Worm (Caenorhabditis elegans): ENCODE data around the gene clec-255.

The clec-255 gene

DNA sequence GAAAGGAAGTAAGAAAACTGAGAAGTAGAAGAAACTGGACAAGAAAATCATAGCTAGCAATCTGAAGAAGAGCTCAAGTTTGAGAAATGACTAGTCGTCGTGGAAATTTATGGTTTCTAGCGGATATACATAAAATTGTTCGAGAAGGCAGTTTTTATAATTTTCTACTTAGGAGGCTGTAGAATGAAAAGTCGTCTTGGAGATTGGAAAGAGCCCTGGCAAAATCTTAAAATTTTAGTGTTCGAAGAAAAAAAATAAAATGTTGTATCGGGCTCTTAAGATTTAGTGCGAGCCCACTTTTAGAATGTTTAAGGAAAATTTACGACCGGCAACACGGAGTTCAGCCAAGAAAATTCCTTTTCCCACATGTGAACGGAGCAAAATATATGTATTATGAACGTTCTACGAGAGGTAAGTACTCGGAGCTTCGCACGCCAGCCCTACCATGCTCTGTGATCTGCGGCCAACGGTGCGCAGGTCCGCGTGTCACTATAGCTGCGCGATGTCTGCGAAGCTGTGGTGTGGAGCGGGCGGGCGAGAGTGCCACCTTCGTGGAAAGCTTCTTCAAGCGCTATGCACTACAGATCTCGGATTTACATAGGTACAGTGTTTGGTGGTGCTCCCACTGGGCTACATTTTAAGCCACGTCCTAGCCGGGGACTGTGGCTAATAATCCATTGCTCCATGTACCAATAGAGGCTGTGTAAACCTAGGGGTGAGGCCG, 23.4 kb downstream of the clec-255 start, which contains the start of gene clec-251:
Gene clec-251, minus strand, starts transcription at position 51 of the 724 bp plus-strand sequence.
- TF ChIP-seq dve-1 (tag; optimal IDR thresholded peaks at IDR 0.05), result no peak
- TF ChIP-seq hlh-13 (GFP tag; optimal IDR thresholded peaks at IDR 0.05), result no peak
- no peak for TF ChIP-seq ceh-6 (GFP tag; optimal IDR thresholded peaks at IDR 0.05)
- no peak for TF ChIP-seq zip-5 (tag; optimal IDR thresholded peaks at IDR 0.05)
- no peak for TF ChIP-seq elt-4 (tag; optimal IDR thresholded peaks at IDR 0.05)
- TF ChIP-seq K02D7.2 (tag; optimal IDR thresholded peaks at IDR 0.05), result no peak
- TF ChIP-seq pax-1 (tag; optimal IDR thresholded peaks at IDR 0.05), result no peak

DNA sequence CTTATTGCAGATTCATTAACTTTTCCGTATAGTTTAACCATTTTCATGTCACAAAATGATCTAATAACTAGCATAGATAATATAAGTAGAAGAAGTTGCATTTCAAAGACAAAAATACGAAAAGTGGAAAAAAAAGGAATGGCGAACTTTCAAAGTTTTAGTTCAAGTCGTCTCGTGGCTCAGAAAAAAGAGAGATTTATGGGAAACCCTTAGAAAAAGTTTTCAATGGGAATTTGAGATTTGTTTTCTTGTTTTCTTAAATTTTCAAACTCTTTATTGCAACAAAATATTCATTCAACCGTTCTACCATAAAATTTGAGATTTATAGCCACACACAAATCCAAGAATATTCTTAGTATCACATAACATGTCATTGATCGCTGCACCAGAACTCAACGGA, 28.4 kb downstream of the clec-255 start, which contains the start of gene clec-250:
Gene clec-250, minus strand, starts transcription at position 101 of the 400 bp plus-strand sequence.
- TF ChIP-seq pros-1 (tag; optimal IDR thresholded peaks at IDR 0.05), result no peak
- no peak for TF ChIP-seq ttx-3 (tag; optimal IDR thresholded peaks at IDR 0.05)
- TF ChIP-seq madf-2 (tag; optimal IDR thresholded peaks at IDR 0.05), result no peak
- no peak for TF ChIP-seq pag-3 (tag; optimal IDR thresholded peaks at IDR 0.05; ENCODE audit: borderline replicate concordance)
- no peak for TF ChIP-seq ceh-2 (tag; optimal IDR thresholded peaks at IDR 0.05)
- no peak for TF ChIP-seq ets-4 (tag; optimal IDR thresholded peaks at IDR 0.05)
- no peak for TF ChIP-seq Y22D7AL.16 (tag; optimal IDR thresholded peaks at IDR 0.05)
- TF ChIP-seq pha-2 (tag; optimal IDR thresholded peaks at IDR 0.05), result no peak
- TF ChIP-seq mec-3 (tag; optimal IDR thresholded peaks at IDR 0.05; ENCODE audit: borderline replicate concordance), result no peak
- no peak for TF ChIP-seq sdc-2 (tag; optimal IDR thresholded peaks at IDR 0.05)
- no peak for TF ChIP-seq T23F11.4 (GFP tag; optimal IDR thresholded peaks at IDR 0.05)
- TF ChIP-seq lin-11 (tag; optimal IDR thresholded peaks at IDR 0.05), result no peak
- TF ChIP-seq fkh-6 (tag; optimal IDR thresholded peaks at IDR 0.05), result no peak
- TF ChIP-seq nhr-11 (tag; optimal IDR thresholded peaks at IDR 0.05), result no peak
- TF ChIP-seq K02D7.2 (tag; optimal IDR thresholded peaks at IDR 0.05), result no peak
- no peak for TF ChIP-seq pha-4 (tag; optimal IDR thresholded peaks at IDR 0.05)
- TF ChIP-seq elt-4 (tag; optimal IDR thresholded peaks at IDR 0.05), result no peak
- TF ChIP-seq ceh-34 (tag; optimal IDR thresholded peaks at IDR 0.05), result no peak
- TF ChIP-seq hlh-6 (tag; optimal IDR thresholded peaks at IDR 0.05), result no peak
- no peak for TF ChIP-seq tbx-7 (tag; optimal IDR thresholded peaks at IDR 0.05)

DNA sequence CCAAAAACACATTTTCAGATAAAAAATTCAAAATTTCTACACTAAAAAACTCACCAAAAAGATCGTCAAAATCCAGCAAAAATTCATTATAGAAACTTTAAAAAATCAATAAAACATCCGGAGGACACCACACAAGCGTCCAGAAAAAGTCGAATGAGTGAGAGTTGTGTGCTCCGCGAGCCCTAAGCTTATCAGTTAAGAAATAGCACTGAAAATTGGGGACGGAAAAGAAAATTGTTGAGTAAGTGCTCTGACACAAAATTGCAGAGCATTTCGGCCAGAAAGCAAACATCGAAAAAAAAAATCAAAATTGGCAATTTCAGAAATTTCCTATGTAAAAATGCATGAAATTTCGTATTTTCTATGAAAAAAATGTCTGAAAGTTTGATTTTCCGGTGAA, 32.9 kb downstream of the clec-255 start:
- TF ChIP-seq unc-3 (GFP tag; conservative IDR thresholded peaks at IDR 0.05), result no peak
- no peak for TF ChIP-seq unc-3 (tag; optimal IDR thresholded peaks at IDR 0.05)
- TF ChIP-seq rnt-1 (tag; optimal IDR thresholded peaks at IDR 0.05), result no peak
- no peak for TF ChIP-seq fax-1 (tag; optimal IDR thresholded peaks at IDR 0.05)
- no peak for TF ChIP-seq hlh-6 (tag; optimal IDR thresholded peaks at IDR 0.05)
- TF ChIP-seq hlh-15 (tag; optimal IDR thresholded peaks at IDR 0.05), result no peak
- TF ChIP-seq fkh-10 (GFP tag; optimal IDR thresholded peaks at IDR 0.05), result no peak
- no peak for TF ChIP-seq ceh-19 (GFP tag; optimal IDR thresholded peaks at IDR 0.05)
- TF ChIP-seq eyg-1 (tag; optimal IDR thresholded peaks at IDR 0.05), result no peak
- no peak for TF ChIP-seq pax-1 (tag; optimal IDR thresholded peaks at IDR 0.05)
- TF ChIP-seq pag-3 (tag; optimal IDR thresholded peaks at IDR 0.05; ENCODE audit: borderline replicate concordance), result no peak
- TF ChIP-seq ceh-22 (tag; optimal IDR thresholded peaks at IDR 0.05), result no peak
- no peak for TF ChIP-seq zip-5 (tag; optimal IDR thresholded peaks at IDR 0.05)
- TF ChIP-seq elt-2 (tag; optimal IDR thresholded peaks at IDR 0.05), result no peak
- no peak for TF ChIP-seq sox-2 (GFP tag; IDR thresholded peaks at IDR 0.05)

DNA sequence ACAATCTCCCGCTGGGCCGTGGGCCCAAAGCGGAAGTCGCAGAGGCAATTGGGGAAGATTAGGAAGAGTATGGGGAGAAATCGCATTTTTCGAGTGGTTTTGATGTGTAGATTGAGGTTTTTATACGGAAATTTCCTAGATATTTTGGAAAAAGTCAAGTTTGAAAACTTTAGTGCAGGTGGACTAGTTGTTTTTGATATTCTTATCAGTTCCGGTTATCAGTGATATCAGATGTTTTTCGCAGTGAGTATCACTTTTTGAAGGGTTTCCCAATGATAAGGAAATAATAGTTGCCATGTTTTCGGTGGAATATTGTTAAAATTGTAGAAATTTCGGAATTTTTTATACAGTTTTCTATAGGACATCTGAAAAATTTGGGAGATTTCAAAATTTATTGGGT, 36.1 kb downstream of the clec-255 start, which contains the start of gene scl-20:
Gene scl-20, minus strand, starts transcription at position 101 of the 400 bp plus-strand sequence.
- TF ChIP-seq fkh-6 (tag; optimal IDR thresholded peaks at IDR 0.05), result no peak
- peak; percentile 80 for TF ChIP-seq elt-2 (tag; optimal IDR thresholded peaks at IDR 0.05)
- TF ChIP-seq ceh-31 (tag; optimal IDR thresholded peaks at IDR 0.05), result no peak
